Worm (Caenorhabditis elegans) whole organism, L4 larva: ENCODE results near the gene F42A6.5.

Experiments used
- F49E8.2 ChIP-seq: sonication (generic microtip); optimal IDR thresholded peaks from 2 replicates; lab custom pipeline; 2016; ENCODE audit warnings: missing compliant biosample characterization, mild to moderate bottlenecking, missing genetic modification characterization, borderline replicate concordance
- ceh-28 ChIP-seq: fragments of 150-350 bp; optimal IDR thresholded peaks from 2 replicates; lab custom pipeline; 2014; ENCODE audit warnings: missing biosample characterization, missing genetic modification reagents, missing genetic modification characterization
- daf-16 ChIP-seq, 3 experiments: sonication (generic microtip); optimal IDR thresholded peaks; 2 replicates each; lab custom pipeline; 2016 to 2017; ENCODE audit warnings: missing genetic modification characterization in 3 of 3, missing genetic modification reagents in 3 of 3, mild to moderate bottlenecking in 2 of 3, missing compliant biosample characterization in 2 of 3, missing biosample characterization in 1 of 3, moderate library complexity in 1 of 3
- egl-43 ChIP-seq: fragments of 200-800 bp; sonication (Bioruptor generic); IDR thresholded peaks from 2 replicates; pipeline ENCODE4 v1.3.6; 2022; ENCODE audit warnings: missing genetic modification reagents, missing genetic modification characterization, missing compliant biosample characterization
- lin-15B ChIP-seq: fragments of 150-350 bp; sonication (generic microtip); optimal IDR thresholded peaks from 3 replicates; lab custom pipeline; 2014; ENCODE audit warnings: missing biosample characterization, missing genetic modification characterization
- lin-38 ChIP-seq: fragments of 200-800 bp; sonication (Bioruptor generic); IDR thresholded peaks from 2 replicates; pipeline ENCODE4 v1.3.6; 2022; ENCODE audit warnings: missing genetic modification reagents, missing genetic modification characterization, missing compliant biosample characterization
- madf-9 ChIP-seq: fragments of 200-800 bp; sonication (Bioruptor generic); conservative IDR thresholded peaks from 2 replicates; pipeline ENCODE4 v1.3.6; 2022; ENCODE audit warnings: missing genetic modification reagents, missing genetic modification characterization, missing compliant biosample characterization
- php-3 ChIP-seq: fragments of 200-800 bp; sonication (Bioruptor generic); IDR thresholded peaks from 2 replicates; pipeline ENCODE4 v1.3.6; 2022; ENCODE audit warnings: missing genetic modification reagents, missing genetic modification characterization, missing compliant biosample characterization
- set-16 ChIP-seq: fragments of 200-800 bp; sonication (Bioruptor generic); IDR thresholded peaks from 2 replicates; pipeline ENCODE4 v1.3.6; 2022; ENCODE audit warnings: missing genetic modification reagents, missing genetic modification characterization, missing compliant biosample characterization
- spr-3 ChIP-seq: fragments of 200-800 bp; sonication (Bioruptor generic); optimal IDR thresholded peaks from 2 replicates; lab custom pipeline; 2018; ENCODE audit warnings: mild to moderate bottlenecking, missing genetic modification characterization, missing compliant biosample characterization
- tra-1 ChIP-seq: fragments of 200-800 bp; sonication (Bioruptor generic); IDR thresholded peaks from 2 replicates; pipeline ENCODE4 v1.3.6; 2022; ENCODE audit warnings: missing genetic modification reagents, missing genetic modification characterization, missing compliant biosample characterization
- unc-62 ChIP-seq, 3 experiments: fragments of 150-350 bp in 1 of 3; sonication (generic microtip); optimal IDR thresholded peaks in 2 of 3; peaks in 1 of 3; 1 replicate in 1 of 3; 2 replicates in 2 of 3; lab custom pipeline; 2014 to 2017; ENCODE audit warnings: missing biosample characterization in 3 of 3, missing genetic modification characterization in 3 of 3, missing genetic modification reagents in 3 of 3, missing genotype in 1 of 3
- zfp-3 ChIP-seq: fragments of 200-800 bp; sonication (Bioruptor generic); conservative IDR thresholded peaks from 2 replicates; pipeline ENCODE4 v1.3.6; 2022; ENCODE audit warnings: missing genetic modification reagents, missing genetic modification characterization, missing compliant biosample characterization
- zip-11 ChIP-seq: fragments of 200-800 bp; sonication (Bioruptor generic); IDR thresholded peaks from 2 replicates; pipeline ENCODE4 v1.3.6; 2022; ENCODE audit warnings: missing genetic modification characterization, missing compliant biosample characterization

F42A6.5 gene

DNA sequence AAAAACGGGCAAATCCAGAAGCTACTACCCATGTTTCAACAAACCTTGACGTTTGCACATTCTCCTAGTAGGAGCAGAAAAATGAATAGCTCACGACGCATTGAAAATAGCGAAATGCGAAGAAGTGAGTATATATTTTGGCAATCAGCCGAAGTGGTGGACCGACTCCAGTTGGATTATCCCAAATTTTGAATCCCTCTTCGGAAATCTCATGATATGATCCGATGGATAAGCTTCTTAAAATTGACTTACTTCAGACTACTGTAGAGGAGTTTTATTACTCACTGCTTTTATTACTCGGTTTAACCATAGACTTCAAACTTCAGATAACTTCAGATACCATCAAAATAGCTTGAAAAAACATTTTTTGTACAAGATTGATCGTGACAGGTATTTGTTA, 42.4 kb downstream of the F42A6.5 start, which contains the start of gene gcy-23:
Gene gcy-23, minus strand, starts transcription at position 101 of the 400 bp plus-strand sequence.
- TF ChIP-seq F49E8.2 (tag; lab: Kevin White, UChicago) (no peak), zfp-3 (GFP tag; lab: Robert Waterston, UW) (no peak), daf-16 (GFP tag; optimal IDR thresholded peaks at IDR 0.05; lab: Kevin White, UChicago) (no peak), daf-16 (tag; optimal IDR thresholded peaks at IDR 0.05; lab: Kevin White, UChicago) (no peak), egl-43 (GFP tag; lab: Robert Waterston, UW) (no peak), madf-9 (GFP tag; lab: Robert Waterston, UW) (no peak), lin-38 (GFP tag; lab: Robert Waterston, UW) (no peak), set-16 (GFP tag; lab: Robert Waterston, UW) (no peak), lin-15B (tag; lab: Kevin White, UChicago) (no peak), zip-11 (GFP tag; lab: Robert Waterston, UW) (no peak), spr-3 (no peak), ceh-28 (tag; lab: Kevin White, UChicago) (no peak), php-3 (GFP tag; lab: Robert Waterston, UW) (no peak), unc-62 (GFP tag; optimal IDR thresholded peaks at IDR 0.05 in 1 of 2; lab: Kevin White, UChicago) (no peak), unc-62 (tag; optimal IDR thresholded peaks at IDR 0.05; lab: Kevin White, UChicago) (no peak), tra-1 (GFP tag; lab: Robert Waterston, UW) (no peak)
